Worm (Caenorhabditis elegans): ENCODE measurements around the gene grl-20.

DNA sequence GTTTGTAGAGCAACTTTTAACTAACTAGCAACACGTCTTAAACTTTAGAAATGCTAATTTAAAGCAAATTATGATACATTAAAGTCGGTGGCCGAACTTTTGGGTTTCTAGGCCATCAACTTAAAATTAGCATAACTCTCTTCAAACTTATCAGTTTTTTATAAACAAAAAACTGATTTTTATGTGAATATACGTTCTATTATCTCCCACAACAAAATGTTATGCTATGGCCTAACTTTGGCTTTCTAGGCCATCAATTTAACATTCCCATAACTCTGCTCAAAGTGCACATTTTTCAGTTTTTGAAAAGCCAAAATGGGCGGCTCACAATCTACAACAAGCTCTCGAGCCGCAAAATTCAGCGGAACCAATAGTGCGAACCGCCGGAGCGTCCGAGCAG, 46.6 kb upstream of the grl-20 start, which contains the start of gene C54E4.1:
- TF ChIP-seq W03F9.2 (tag; optimal IDR thresholded peaks at IDR 0.05) (no peak), him-1 (tag; optimal IDR thresholded peaks at IDR 0.05) (no peak)
